Worm (Caenorhabditis elegans): Measurements from ENCODE around the gene grl-14.

grl-14 gene

ce11 chrV:20845524-20846208 is 20.3 kb downstream of the grl-14 start, which contains the start of the genes F31D4.2 and fkb-6 (continued):
- TF ChIP-seq fos-1 (tag; optimal IDR thresholded peaks at IDR 0.05): peak; percentile 20
- TF ChIP-seq lin-39 (tag; optimal IDR thresholded peaks at IDR 0.05): peak; percentile 7
- TF ChIP-seq ama-1 (optimal IDR thresholded peaks at IDR 0.05): no peak
- no peak for TF ChIP-seq lir-3 (tag; optimal IDR thresholded peaks at IDR 0.05; ENCODE audit: poor library complexity)
- TF ChIP-seq fkh-10 (GFP tag; optimal IDR thresholded peaks at IDR 0.05): peak; percentile 49
- TF ChIP-seq vab-15 (tag; optimal IDR thresholded peaks at IDR 0.05): peak; percentile 25
- TF ChIP-seq unc-130 (tag; optimal IDR thresholded peaks at IDR 0.05): peak; percentile 91
- TF ChIP-seq efl-3 (GFP tag; optimal IDR thresholded peaks at IDR 0.05): no peak
- no peak for TF ChIP-seq ets-5 (GFP tag; IDR thresholded peaks at IDR 0.05)
- no peak for TF ChIP-seq unc-30 (tag; optimal IDR thresholded peaks at IDR 0.05)
- TF ChIP-seq C34B4.2 (tag; optimal IDR thresholded peaks at IDR 0.05): no peak
- no peak for TF ChIP-seq hlh-4 (tag; optimal IDR thresholded peaks at IDR 0.05)
- peak; percentile 57; the same call in 1 of the 2 replicates for TF ChIP-seq mab-9 (GFP tag; IDR thresholded peaks at IDR 0.05)
- no peak for TF ChIP-seq blmp-1 (tag; optimal IDR thresholded peaks at IDR 0.05)
- peak; percentile 78 for TF ChIP-seq unc-86 (tag; optimal IDR thresholded peaks at IDR 0.05)
- TF ChIP-seq Y116A8C.19 (tag; optimal IDR thresholded peaks at IDR 0.05; ENCODE audit: borderline replicate concordance): no peak
- no peak for TF ChIP-seq sox-4 (tag; optimal IDR thresholded peaks at IDR 0.05)
- peak; percentile 25 for TF ChIP-seq lin-15B (tag; optimal IDR thresholded peaks at IDR 0.05)
- no peak for TF ChIP-seq nhr-11 (tag; optimal IDR thresholded peaks at IDR 0.05)
- peak; percentile 88 for TF ChIP-seq nhr-47 (tag; optimal IDR thresholded peaks at IDR 0.05)
- TF ChIP-seq mdl-1 (tag; optimal IDR thresholded peaks at IDR 0.05): peak in 1 of 2 experiments; percentile 66
- TF ChIP-seq mef-2 (tag; optimal IDR thresholded peaks at IDR 0.05): no peak
- peak; percentile 75 for TF ChIP-seq irx-1 (tag; optimal IDR thresholded peaks at IDR 0.05)
- peak; percentile 81 for TF ChIP-seq jun-1 (tag; optimal IDR thresholded peaks at IDR 0.05)
- peak; percentile 66 for TF ChIP-seq lin-13 (GFP tag; optimal IDR thresholded peaks at IDR 0.05)
- no peak for TF ChIP-seq egl-27 (tag; optimal IDR thresholded peaks at IDR 0.05)
- no peak for TF ChIP-seq alr-1 (tag; optimal IDR thresholded peaks at IDR 0.05; ENCODE audit: borderline replicate concordance)
- TF ChIP-seq pag-3 (tag; optimal IDR thresholded peaks at IDR 0.05; ENCODE audit: borderline replicate concordance, insufficient read depth): no peak
- TF ChIP-seq nhr-28 (tag; optimal IDR thresholded peaks at IDR 0.05): no peak
- no peak for TF ChIP-seq sup-37 (GFP tag; optimal IDR thresholded peaks at IDR 0.05)
- TF ChIP-seq unc-62 (GFP tag; optimal IDR thresholded peaks at IDR 0.05): no peak
- peak; percentile 66 for TF ChIP-seq pax-3 (tag; optimal IDR thresholded peaks at IDR 0.05)
- TF ChIP-seq C04F5.9 (tag; optimal IDR thresholded peaks at IDR 0.05): no peak
- no peak for TF ChIP-seq skn-1 (tag; optimal IDR thresholded peaks at IDR 0.05)
- peak in 1 of 2 experiments; percentile 35 for TF ChIP-seq ztf-11 (tag; optimal IDR thresholded peaks at IDR 0.05)
- no peak for TF ChIP-seq lin-14 (GFP tag; optimal IDR thresholded peaks at IDR 0.05)
- peak; percentile 75 for TF ChIP-seq nhr-77 (tag; optimal IDR thresholded peaks at IDR 0.05)

ce11 chrV:20847743-20848229 is 22.4 kb downstream of the grl-14 start:
- TF ChIP-seq nhr-47 (tag; optimal IDR thresholded peaks at IDR 0.05) (peak; percentile 33), aly-2 (tag; optimal IDR thresholded peaks at IDR 0.05) (peak; percentile 87), ama-1 (optimal IDR thresholded peaks at IDR 0.05) (peak; percentile 91), irx-1 (tag; optimal IDR thresholded peaks at IDR 0.05) (no peak), ceh-82 (tag; optimal IDR thresholded peaks at IDR 0.05) (no peak), nhr-20 (tag; optimal IDR thresholded peaks at IDR 0.05) (peak; percentile 9), nhr-71 (tag; optimal IDR thresholded peaks at IDR 0.05) (peak; percentile 28), swsn-7 (tag; optimal IDR thresholded peaks at IDR 0.05) (peak; percentile 8), ces-1 (GFP tag; optimal IDR thresholded peaks at IDR 0.05) (no peak), nhr-85 (tag) (peak; percentile 23), isw-1 (GFP tag; IDR thresholded peaks at IDR 0.05) (no peak), blmp-1 (tag; optimal IDR thresholded peaks at IDR 0.05) (no peak), ceh-88 (GFP tag; IDR thresholded peaks at IDR 0.05) (no peak), snu-23 (GFP tag; optimal IDR thresholded peaks at IDR 0.05) (peak; percentile 24), dsc-1 (tag; optimal IDR thresholded peaks at IDR 0.05) (peak; percentile 16)

Data from whole organism, L1 larva.